Worm (Caenorhabditis elegans) whole organism, late embryonic: Measurements from ENCODE around the gene C14B1.12.

Source experiments
- F13H6.1 ChIP-seq: sonication (generic microtip); optimal IDR thresholded peaks from 2 replicates; lab custom pipeline; 2016; ENCODE audit warnings: missing genetic modification characterization, missing compliant biosample characterization
- T23F11.4 ChIP-seq: fragments of 200-800 bp; sonication (Bioruptor generic); optimal IDR thresholded peaks from 2 replicates; lab custom pipeline; 2018; ENCODE audit warnings: mild to moderate bottlenecking, missing genetic modification characterization, missing compliant biosample characterization
- Y22D7AL.16 ChIP-seq: sonication (generic microtip); optimal IDR thresholded peaks from 2 replicates; lab custom pipeline; 2016; ENCODE audit warnings: missing genetic modification characterization, missing compliant biosample characterization
- ahr-1 ChIP-seq: sonication (generic microtip); optimal IDR thresholded peaks from 2 replicates; lab custom pipeline; 2016; ENCODE audit warnings: missing genetic modification characterization, missing compliant biosample characterization
- ceh-14 ChIP-seq: sonication (generic microtip); optimal IDR thresholded peaks from 2 replicates; lab custom pipeline; 2016; ENCODE audit warnings: missing genotype, missing genetic modification characterization, missing compliant biosample characterization
- ceh-19 ChIP-seq: fragments of 200-800 bp; sonication (Bioruptor generic); optimal IDR thresholded peaks from 2 replicates; lab custom pipeline; 2018; ENCODE audit warnings: mild to moderate bottlenecking, missing genetic modification characterization, missing compliant biosample characterization
- ceh-2 ChIP-seq: sonication (generic microtip); optimal IDR thresholded peaks from 2 replicates; lab custom pipeline; 2016; ENCODE audit warnings: missing genotype, missing genetic modification characterization, missing compliant biosample characterization
- ceh-22 ChIP-seq: sonication (generic microtip); optimal IDR thresholded peaks from 2 replicates; lab custom pipeline; 2017; ENCODE audit warnings: missing biosample characterization, missing genetic modification characterization
- ceh-30 ChIP-seq: fragments of 150-350 bp; optimal IDR thresholded peaks from 2 replicates; lab custom pipeline; 2014; ENCODE audit warnings: missing biosample characterization, missing genetic modification characterization
- ceh-31 ChIP-seq: sonication (generic microtip); optimal IDR thresholded peaks from 2 replicates; lab custom pipeline; 2016; ENCODE audit warnings: missing genetic modification characterization, missing compliant biosample characterization
- ceh-48 ChIP-seq: sonication (generic microtip); optimal IDR thresholded peaks from 2 replicates; lab custom pipeline; 2016; ENCODE audit warnings: missing genetic modification characterization, inconsistent platforms, missing compliant biosample characterization
- ceh-9 ChIP-seq: sonication (generic microtip); optimal IDR thresholded peaks from 2 replicates; lab custom pipeline; 2016; ENCODE audit warnings: mild to moderate bottlenecking, missing genetic modification characterization, inconsistent platforms, missing compliant biosample characterization
- dmd-4 ChIP-seq: sonication (generic microtip); optimal IDR thresholded peaks from 2 replicates; lab custom pipeline; 2016; ENCODE audit warnings: borderline replicate concordance, missing genetic modification characterization, missing compliant biosample characterization
- elt-2 ChIP-seq: sonication (generic microtip); optimal IDR thresholded peaks from 2 replicates; lab custom pipeline; 2016; ENCODE audit warnings: missing genetic modification reagents, missing genetic modification characterization, missing compliant biosample characterization
- ets-4 ChIP-seq: sonication (generic microtip); optimal IDR thresholded peaks from 2 replicates; lab custom pipeline; 2016; ENCODE audit warnings: missing genetic modification characterization, missing compliant biosample characterization
- eyg-1 ChIP-seq: sonication (generic microtip); optimal IDR thresholded peaks from 2 replicates; lab custom pipeline; 2016; ENCODE audit warnings: missing genotype, missing genetic modification characterization, missing compliant biosample characterization
- fax-1 ChIP-seq: sonication (generic microtip); optimal IDR thresholded peaks from 2 replicates; lab custom pipeline; 2016; ENCODE audit warnings: missing genotype, missing genetic modification characterization, missing compliant biosample characterization
- fkh-10 ChIP-seq: fragments of 150-350 bp; optimal IDR thresholded peaks from 2 replicates; lab custom pipeline; 2014; ENCODE audit warnings: missing biosample characterization, missing genetic modification reagents, missing genetic modification characterization
- fkh-6 ChIP-seq: sonication (generic microtip); optimal IDR thresholded peaks from 2 replicates; lab custom pipeline; 2016; ENCODE audit warnings: missing genetic modification characterization, missing compliant biosample characterization
- gmeb-2 ChIP-seq: sonication (generic microtip); optimal IDR thresholded peaks from 2 replicates; lab custom pipeline; 2016; ENCODE audit warnings: missing genetic modification characterization, inconsistent platforms, missing compliant biosample characterization
- hlh-13 ChIP-seq: fragments of 200-800 bp; sonication (Bioruptor generic); optimal IDR thresholded peaks from 2 replicates; lab custom pipeline; 2018; ENCODE audit warnings: mild to moderate bottlenecking, missing genetic modification characterization, missing compliant biosample characterization
- hlh-30 ChIP-seq: sonication (generic microtip); optimal IDR thresholded peaks from 2 replicates; lab custom pipeline; 2017; ENCODE audit warnings: antibody characterized with exemption, missing genetic modification characterization, missing compliant biosample characterization; ENCODE audit not compliant: insufficient read depth
- hlh-8 ChIP-seq: sonication (generic microtip); optimal IDR thresholded peaks from 2 replicates; lab custom pipeline; 2016; ENCODE audit warnings: missing genotype, missing genetic modification characterization, missing compliant biosample characterization
- madf-2 ChIP-seq: sonication (generic microtip); optimal IDR thresholded peaks from 2 replicates; lab custom pipeline; 2017; ENCODE audit warnings: missing genetic modification characterization, missing compliant biosample characterization
- nfya-1 ChIP-seq: sonication (generic microtip); optimal IDR thresholded peaks from 2 replicates; lab custom pipeline; 2017; ENCODE audit warnings: missing genetic modification characterization, mild to moderate bottlenecking, missing compliant biosample characterization, antibody characterized with exemption, moderate library complexity
- pat-9 ChIP-seq: fragments of 200-800 bp; sonication (Bioruptor generic); optimal IDR thresholded peaks from 2 replicates; lab custom pipeline; 2018; ENCODE audit warnings: mild to moderate bottlenecking, missing genetic modification characterization, moderate library complexity, missing compliant biosample characterization
- pax-1 ChIP-seq: fragments of 150-350 bp; optimal IDR thresholded peaks from 2 replicates; lab custom pipeline; 2014; ENCODE audit warnings: missing biosample characterization, missing genetic modification characterization
- pha-2 ChIP-seq: sonication (generic microtip); optimal IDR thresholded peaks from 2 replicates; lab custom pipeline; 2017; ENCODE audit warnings: mild to moderate bottlenecking, missing genetic modification characterization, missing compliant biosample characterization
- pha-4 ChIP-seq: fragments of 150-350 bp; optimal IDR thresholded peaks from 2 replicates; lab custom pipeline; 2018; ENCODE audit warnings: missing biosample characterization, missing genetic modification reagents, missing genetic modification characterization
- rnt-1 ChIP-seq: sonication (generic microtip); optimal IDR thresholded peaks from 2 replicates; lab custom pipeline; 2016; ENCODE audit warnings: missing genetic modification characterization, missing compliant biosample characterization
- sdc-2 ChIP-seq: sonication (generic microtip); optimal IDR thresholded peaks from 2 replicates; lab custom pipeline; 2016; ENCODE audit warnings: missing genotype, missing genetic modification characterization, missing compliant biosample characterization
- sox-4 ChIP-seq: sonication (generic microtip); optimal IDR thresholded peaks from 2 replicates; lab custom pipeline; 2017; ENCODE audit warnings: mild to moderate bottlenecking, missing genetic modification characterization, inconsistent platforms, missing compliant biosample characterization
- tbx-2 ChIP-seq: sonication (generic microtip); optimal IDR thresholded peaks from 2 replicates; lab custom pipeline; 2016; ENCODE audit warnings: missing genetic modification characterization, missing compliant biosample characterization
- tbx-7 ChIP-seq: sonication (generic microtip); optimal IDR thresholded peaks from 2 replicates; lab custom pipeline; 2016; ENCODE audit warnings: missing genotype, missing genetic modification characterization, missing compliant biosample characterization
- unc-42 ChIP-seq: sonication (generic microtip); optimal IDR thresholded peaks from 2 replicates; lab custom pipeline; 2016; ENCODE audit warnings: missing genotype, missing genetic modification characterization, missing compliant biosample characterization
- unc-55 ChIP-seq: sonication (generic microtip); optimal IDR thresholded peaks from 2 replicates; lab custom pipeline; 2017; ENCODE audit warnings: missing biosample characterization, missing genetic modification reagents, missing genetic modification characterization
- zip-5 ChIP-seq: sonication (generic microtip); optimal IDR thresholded peaks from 2 replicates; lab custom pipeline; 2016; ENCODE audit warnings: missing genetic modification characterization, missing compliant biosample characterization

Gene C14B1.12

ce11 chrIII:3736302-3736701 is 11.5 kb upstream of the C14B1.12 start, which contains the start of gene F34D10.4:
F34D10.4 (plus strand) TSS chrIII:3736602.
- TF ChIP-seq madf-2 = no peak
- TF ChIP-seq rnt-1 (tag; lab: Kevin White, UChicago) = no peak
- no peak for TF ChIP-seq pat-9 (tag; lab: Kevin White, UChicago)
- no peak for TF ChIP-seq ceh-30
- TF ChIP-seq zip-5 (tag; lab: Kevin White, UChicago) = no peak
- no peak for TF ChIP-seq unc-55 (GFP tag; lab: Kevin White, UChicago)
- no peak for TF ChIP-seq ceh-9 (tag; lab: Kevin White, UChicago)
- no peak for TF ChIP-seq tbx-7 (tag; lab: Kevin White, UChicago)
- no peak for TF ChIP-seq eyg-1
- no peak for TF ChIP-seq fkh-10
- TF ChIP-seq unc-42 = no peak
- TF ChIP-seq ceh-14 (tag; lab: Kevin White, UChicago) = no peak
- TF ChIP-seq F13H6.1 (tag; lab: Kevin White, UChicago) = no peak

ce11 chrIII:3735509-3736255 is 10.9 kb upstream of the C14B1.12 start:
- TF ChIP-seq sdc-2 (tag; lab: Kevin White, UChicago) (no peak), ceh-19 (GFP tag; lab: Kevin White, UChicago) (no peak), pha-2 (no peak), ceh-22 (tag; lab: Kevin White, UChicago) (no peak), ceh-31 (tag; lab: Kevin White, UChicago) (peak; percentile 6), hlh-30 (tag; lab: Kevin White, UChicago) (peak; percentile 69)

- TF ChIP-seq tbx-2 (tag; lab: Kevin White, UChicago) = no peak
- TF ChIP-seq fkh-6 = no peak
- no peak for TF ChIP-seq pax-1 (tag; lab: Kevin White, UChicago)
- TF ChIP-seq rnt-1 (tag; lab: Kevin White, UChicago) = no peak
- no peak for TF ChIP-seq hlh-30 (tag; lab: Kevin White, UChicago)
- TF ChIP-seq hlh-13 (GFP tag; lab: Kevin White, UChicago) = no peak
- no peak for TF ChIP-seq Y22D7AL.16 (tag; lab: Kevin White, UChicago)
- TF ChIP-seq dmd-4 = no peak
- no peak for TF ChIP-seq pha-4 (tag; lab: Kevin White, UChicago)
- TF ChIP-seq ets-4 (tag; lab: Kevin White, UChicago) = no peak
- TF ChIP-seq fax-1 (tag; lab: Kevin White, UChicago) = no peak
- TF ChIP-seq ceh-9 (tag; lab: Kevin White, UChicago) = no peak
- no peak for TF ChIP-seq tbx-7 (tag; lab: Kevin White, UChicago)
- TF ChIP-seq zip-5 (tag; lab: Kevin White, UChicago) = no peak
- no peak for TF ChIP-seq ceh-48 (tag; lab: Kevin White, UChicago)
Measured at ce11 chrIII:3734990-3735389, 10.2 kb upstream of the C14B1.12 start, which contains the start of gene evl-18. evl-18 (minus strand) TSS chrIII:3735039.

ce11 chrIII:3734007-3734406 is 9.2 kb upstream of the C14B1.12 start, which contains the start of gene F34D10.3:
F34D10.3 (plus strand) TSS chrIII:3734255.
- TF ChIP-seq T23F11.4 (GFP tag; lab: Kevin White, UChicago) (no peak), unc-42 (peak; percentile 1)

- TF ChIP-seq ceh-31 (tag; lab: Kevin White, UChicago) = no peak
- TF ChIP-seq ceh-9 (tag; lab: Kevin White, UChicago) = no peak
- no peak for TF ChIP-seq gmeb-2 (tag; lab: Kevin White, UChicago)
- TF ChIP-seq sox-4 (tag; lab: Kevin White, UChicago) = no peak
- TF ChIP-seq madf-2 = no peak
- no peak for TF ChIP-seq ceh-2
- no peak for TF ChIP-seq ceh-48 (tag; lab: Kevin White, UChicago)
- TF ChIP-seq pat-9 (tag; lab: Kevin White, UChicago) = no peak
- no peak for TF ChIP-seq zip-5 (tag; lab: Kevin White, UChicago)
- TF ChIP-seq hlh-8 (tag; lab: Kevin White, UChicago) = no peak
- TF ChIP-seq ceh-22 (tag; lab: Kevin White, UChicago) = no peak
- no peak for TF ChIP-seq ahr-1 (tag; lab: Kevin White, UChicago)
- TF ChIP-seq nfya-1 (tag; lab: Kevin White, UChicago) = no peak
- no peak for TF ChIP-seq elt-2 (tag; lab: Kevin White, UChicago)
Measured at ce11 chrIII:3730475-3730874, 5.7 kb upstream of the C14B1.12 start, which contains the start of gene F34D10.8. F34D10.8 (plus strand) TSS chrIII:3730775.
